Worm (Caenorhabditis elegans) whole organism, young adult: ENCODE results near the gene madf-1.

Source experiments
- B0035.1 ChIP-seq: sonication (generic microtip); optimal IDR thresholded peaks from 2 replicates; lab custom pipeline; 2016; ENCODE audit warnings: missing genetic modification characterization, mild to moderate bottlenecking, missing compliant biosample characterization, missing genotype, missing genetic modification reagents
- B0261.1 ChIP-seq: sonication (generic microtip); optimal IDR thresholded peaks from 2 replicates; lab custom pipeline; 2016; ENCODE audit warnings: mild to moderate bottlenecking, missing genetic modification characterization, moderate library complexity, missing compliant biosample characterization
- C06A6.2 ChIP-seq: fragments of 200-800 bp; sonication (Bioruptor generic); conservative IDR thresholded peaks from 2 replicates; pipeline ENCODE4 v1.3.6; 2022; ENCODE audit warnings: missing genetic modification characterization, missing compliant biosample characterization
- C17E4.6 ChIP-seq: fragments of 200-800 bp; sonication (Bioruptor generic); IDR thresholded peaks from 2 replicates; pipeline ENCODE4 v1.3.6; 2022; ENCODE audit warnings: missing genetic modification reagents, missing genetic modification characterization, missing compliant biosample characterization
- F22D6.2 ChIP-seq: sonication (generic microtip); optimal IDR thresholded peaks from 2 replicates; lab custom pipeline; 2016; ENCODE audit warnings: mild to moderate bottlenecking, missing genetic modification characterization, missing compliant biosample characterization
- F49E8.2 ChIP-seq: sonication (generic microtip); optimal IDR thresholded peaks from 3 replicates; lab custom pipeline; 2017; ENCODE audit warnings: missing genetic modification characterization, mild to moderate bottlenecking, missing compliant biosample characterization, antibody characterized with exemption, moderate library complexity; ENCODE audit not compliant: insufficient read depth
- F57A8.1 ChIP-seq: fragments of 200-800 bp; sonication (Bioruptor generic); optimal IDR thresholded peaks from 2 replicates; lab custom pipeline; 2018; ENCODE audit warnings: mild to moderate bottlenecking, missing genetic modification characterization, moderate library complexity, missing compliant biosample characterization
- F57C9.4 ChIP-seq: sonication (generic microtip); optimal IDR thresholded peaks from 2 replicates; lab custom pipeline; 2017; ENCODE audit warnings: mild to moderate bottlenecking, missing genetic modification characterization, missing compliant biosample characterization
- K11D2.4 ChIP-seq: fragments of 200-800 bp; sonication (Bioruptor generic); IDR thresholded peaks from 2 replicates; pipeline ENCODE4 v1.3.6; 2022; ENCODE audit warnings: missing genetic modification reagents, missing genetic modification characterization, missing compliant biosample characterization
- K12H6.12 ChIP-seq: fragments of 200-800 bp; sonication (Bioruptor generic); optimal IDR thresholded peaks from 2 replicates; lab custom pipeline; 2018; ENCODE audit warnings: mild to moderate bottlenecking, missing genetic modification characterization, missing compliant biosample characterization
- Y53F4B.3 ChIP-seq: fragments of 200-800 bp; sonication (Bioruptor generic); IDR thresholded peaks from 2 replicates; pipeline ENCODE4 v1.3.6; 2022; ENCODE audit warnings: missing genetic modification reagents, missing genetic modification characterization, missing compliant biosample characterization
- Y79H2A.3 ChIP-seq: fragments of 200-800 bp; sonication (Bioruptor generic); conservative IDR thresholded peaks from 2 replicates; pipeline ENCODE4 v1.3.6; 2022; ENCODE audit warnings: missing genetic modification reagents, missing genetic modification characterization, missing compliant biosample characterization
- ZK185.1 ChIP-seq: sonication (generic microtip); optimal IDR thresholded peaks from 2 replicates; lab custom pipeline; 2016; ENCODE audit warnings: mild to moderate bottlenecking, missing genetic modification characterization, missing compliant biosample characterization; ENCODE audit not compliant: poor library complexity, severe bottlenecking
- athp-1 ChIP-seq: sonication (generic microtip); optimal IDR thresholded peaks from 2 replicates; lab custom pipeline; 2017; ENCODE audit warnings: mild to moderate bottlenecking, missing genetic modification characterization, missing compliant biosample characterization
- attf-5 ChIP-seq: fragments of 200-800 bp; sonication (Bioruptor generic); optimal IDR thresholded peaks from 2 replicates; lab custom pipeline; 2018; ENCODE audit warnings: mild to moderate bottlenecking, missing genetic modification characterization, missing compliant biosample characterization
- bed-2 ChIP-seq: fragments of 200-800 bp; sonication (Bioruptor generic); IDR thresholded peaks from 2 replicates; pipeline ENCODE4 v1.3.6; 2022; ENCODE audit warnings: missing genetic modification reagents, missing genetic modification characterization, missing compliant biosample characterization
- ccch-3 ChIP-seq: fragments of 200-800 bp; sonication (Bioruptor generic); optimal IDR thresholded peaks from 2 replicates; lab custom pipeline; 2018; ENCODE audit warnings: mild to moderate bottlenecking, missing genetic modification characterization, missing compliant biosample characterization
- ceh-40 ChIP-seq: fragments of 200-800 bp; sonication (Bioruptor generic); IDR thresholded peaks from 2 replicates; pipeline ENCODE4 v1.3.6; 2022; ENCODE audit warnings: missing genetic modification characterization, missing compliant biosample characterization
- ceh-79 ChIP-seq: sonication (generic microtip); optimal IDR thresholded peaks from 2 replicates; lab custom pipeline; 2017; ENCODE audit warnings: mild to moderate bottlenecking, missing genetic modification characterization, missing compliant biosample characterization
- ceh-91 ChIP-seq: fragments of 200-800 bp; sonication (Bioruptor generic); IDR thresholded peaks from 2 replicates; pipeline ENCODE4 v1.3.6; 2022; ENCODE audit warnings: missing genetic modification reagents, missing genetic modification characterization, missing compliant biosample characterization
- dox-1 ChIP-seq: fragments of 200-800 bp; sonication (Bioruptor generic); IDR thresholded peaks from 2 replicates; pipeline ENCODE4 v1.3.6; 2022; ENCODE audit warnings: missing genetic modification reagents, missing genetic modification characterization, missing compliant biosample characterization
- dpff-1 ChIP-seq: sonication (generic microtip); optimal IDR thresholded peaks from 2 replicates; lab custom pipeline; 2017; ENCODE audit warnings: mild to moderate bottlenecking, missing genetic modification characterization, missing compliant biosample characterization
- ekl-4 ChIP-seq: fragments of 200-800 bp; sonication (Bioruptor generic); IDR thresholded peaks from 2 replicates; pipeline ENCODE4 v1.3.6; 2022; ENCODE audit warnings: missing genetic modification reagents, missing genetic modification characterization, missing compliant biosample characterization
- hlh-12 ChIP-seq: sonication (generic microtip); optimal IDR thresholded peaks from 2 replicates; lab custom pipeline; 2016; ENCODE audit warnings: missing genetic modification characterization, missing compliant biosample characterization
- hlh-26 ChIP-seq: fragments of 200-800 bp; sonication (Bioruptor generic); conservative IDR thresholded peaks from 2 replicates; pipeline ENCODE4 v1.3.6; 2022; ENCODE audit warnings: missing genetic modification reagents, missing genetic modification characterization, missing compliant biosample characterization
- lin-26 ChIP-seq: fragments of 200-800 bp; sonication (Bioruptor generic); IDR thresholded peaks from 2 replicates; pipeline ENCODE4 v1.3.6; 2022; ENCODE audit warnings: missing genetic modification reagents, missing genetic modification characterization, missing compliant biosample characterization
- lin-40 ChIP-seq: sonication (generic microtip); optimal IDR thresholded peaks from 2 replicates; lab custom pipeline; 2016; ENCODE audit warnings: missing genetic modification characterization, mild to moderate bottlenecking, missing compliant biosample characterization, missing genotype, missing genetic modification reagents
- lir-1 ChIP-seq: fragments of 200-800 bp; sonication (Bioruptor generic); conservative IDR thresholded peaks from 2 replicates; pipeline ENCODE4 v1.3.6; 2022; ENCODE audit warnings: missing genetic modification reagents, missing genetic modification characterization, missing compliant biosample characterization
- lsy-27 ChIP-seq: sonication (generic microtip); optimal IDR thresholded peaks from 2 replicates; lab custom pipeline; 2017; ENCODE audit warnings: missing genetic modification characterization, mild to moderate bottlenecking, missing compliant biosample characterization, antibody characterized with exemption, missing genotype, borderline replicate concordance; ENCODE audit not compliant: insufficient read depth
- madf-3 ChIP-seq: fragments of 200-800 bp; sonication (Bioruptor generic); IDR thresholded peaks from 2 replicates; pipeline ENCODE4 v1.3.6; 2022; ENCODE audit warnings: missing genetic modification reagents, missing genetic modification characterization, missing compliant biosample characterization
- madf-8 ChIP-seq: fragments of 200-800 bp; sonication (Bioruptor generic); conservative IDR thresholded peaks from 2 replicates; pipeline ENCODE4 v1.3.6; 2022; ENCODE audit warnings: missing genetic modification reagents, missing genetic modification characterization, missing compliant biosample characterization
- mcd-1 ChIP-seq: fragments of 200-800 bp; sonication (Bioruptor generic); IDR thresholded peaks from 2 replicates; pipeline ENCODE4 v1.3.6; 2022; ENCODE audit warnings: missing genetic modification reagents, missing genetic modification characterization, missing compliant biosample characterization
- mel-28 ChIP-seq: sonication (generic microtip); optimal IDR thresholded peaks from 2 replicates; lab custom pipeline; 2016; ENCODE audit warnings: borderline replicate concordance, mild to moderate bottlenecking, missing genetic modification characterization, missing compliant biosample characterization
- nfya-2 ChIP-seq: fragments of 200-800 bp; sonication (Bioruptor generic); IDR thresholded peaks from 2 replicates; pipeline ENCODE4 v1.3.6; 2022; ENCODE audit warnings: missing genetic modification reagents, missing genetic modification characterization, missing compliant biosample characterization
- nhr-120 ChIP-seq: fragments of 200-800 bp; sonication (Bioruptor generic); IDR thresholded peaks from 2 replicates; pipeline ENCODE4 v1.3.6; 2022; ENCODE audit warnings: missing genetic modification characterization, missing compliant biosample characterization
- nhr-90 ChIP-seq: sonication (generic microtip); optimal IDR thresholded peaks from 2 replicates; lab custom pipeline; 2016; ENCODE audit warnings: missing genotype, mild to moderate bottlenecking, missing genetic modification characterization, missing compliant biosample characterization
- repo-1 ChIP-seq: sonication (generic microtip); optimal IDR thresholded peaks from 2 replicates; lab custom pipeline; 2017; ENCODE audit warnings: mild to moderate bottlenecking, missing genetic modification characterization, missing compliant biosample characterization
- sea-2 ChIP-seq: fragments of 200-800 bp; sonication (Bioruptor generic); IDR thresholded peaks from 2 replicates; pipeline ENCODE4 v1.3.6; 2022; ENCODE audit warnings: missing genetic modification characterization, missing compliant biosample characterization
- snpc-3.4 ChIP-seq: sonication (generic microtip); optimal IDR thresholded peaks from 2 replicates; lab custom pipeline; 2017; ENCODE audit warnings: missing genetic modification characterization, mild to moderate bottlenecking, missing compliant biosample characterization, antibody characterized with exemption, moderate library complexity, missing genotype, missing genetic modification reagents
- snpc-4 ChIP-seq, 5 experiments: fragments of 150-350 bp in 1 of 5; sonication (generic microtip) in 4 of 5; optimal IDR thresholded peaks; 2 replicates each; lab custom pipeline; 2014 to 2018; ENCODE audit warnings: missing genetic modification characterization in 5 of 5, missing biosample characterization in 3 of 5, antibody characterized with exemption in 2 of 5, mild to moderate bottlenecking in 2 of 5, missing compliant biosample characterization in 2 of 5, missing genotype in 2 of 5, moderate library complexity in 2 of 5, missing genetic modification reagents in 1 of 5
- somi-1 ChIP-seq: fragments of 200-800 bp; sonication (Bioruptor generic); optimal IDR thresholded peaks from 2 replicates; lab custom pipeline; 2018; ENCODE audit warnings: mild to moderate bottlenecking, missing genetic modification characterization, missing compliant biosample characterization
- tbp1 ChIP-seq: fragments of 200-800 bp; sonication (Bioruptor generic); optimal IDR thresholded peaks from 2 replicates; lab custom pipeline; 2018; ENCODE audit warnings: mild to moderate bottlenecking, missing genetic modification characterization, missing compliant biosample characterization
- tbx-9 ChIP-seq: sonication (generic microtip); optimal IDR thresholded peaks from 2 replicates; lab custom pipeline; 2016; ENCODE audit warnings: borderline replicate concordance, missing genetic modification characterization, inconsistent platforms, missing compliant biosample characterization
- xnd-1 ChIP-seq: sonication (generic microtip); optimal IDR thresholded peaks from 2 replicates; lab custom pipeline; 2016; ENCODE audit warnings: missing genotype, missing genetic modification reagents, missing genetic modification characterization, missing compliant biosample characterization
- ztf-18 ChIP-seq: sonication (generic microtip); optimal IDR thresholded peaks from 2 replicates; lab custom pipeline; 2016; ENCODE audit warnings: missing genotype, mild to moderate bottlenecking, missing genetic modification characterization, missing compliant biosample characterization
- ztf-25 ChIP-seq: fragments of 200-800 bp; sonication (Bioruptor generic); IDR thresholded peaks from 2 replicates; pipeline ENCODE4 v1.3.6; 2022; ENCODE audit warnings: missing genetic modification reagents, missing genetic modification characterization, missing compliant biosample characterization
- ztf-6 ChIP-seq: fragments of 200-800 bp; sonication (Bioruptor generic); IDR thresholded peaks from 2 replicates; pipeline ENCODE4 v1.3.6; 2022; ENCODE audit warnings: missing genetic modification reagents, missing genetic modification characterization, missing compliant biosample characterization

Gene madf-1

ce11 chrIV:796521-797073, 35.1 kb downstream of the madf-1 start, which contains the start of the genes F56B3.11 and ech-5 (continued):
- TF ChIP-seq sea-2: no peak
- no peak for TF ChIP-seq nhr-90 (tag; lab: Kevin White, UChicago)
- no peak for TF ChIP-seq lir-1
- no peak for TF ChIP-seq C17E4.6
- peak; percentile 2 for TF ChIP-seq ztf-18
- no peak for TF ChIP-seq K11D2.4 (GFP tag; lab: Robert Waterston, UW)
- no peak for TF ChIP-seq F57A8.1
- TF ChIP-seq lin-40 (tag; lab: Kevin White, UChicago): peak; percentile 71
- TF ChIP-seq madf-3 (GFP tag; lab: Robert Waterston, UW): no peak
- no peak for TF ChIP-seq lsy-27 (tag; lab: Kevin White, UChicago)
- no peak for TF ChIP-seq hlh-12
- no peak for TF ChIP-seq F49E8.2 (tag; lab: Kevin White, UChicago)
- no peak for TF ChIP-seq dpff-1 (tag; lab: Kevin White, UChicago)
- no peak for TF ChIP-seq snpc-4 (GFP tag; optimal IDR thresholded peaks at IDR 0.05; lab: Kevin White, UChicago)
- TF ChIP-seq snpc-4 (tag; optimal IDR thresholded peaks at IDR 0.05; lab: Kevin White, UChicago): peak in 3 of 4 experiments; percentile 11 to 62 (median 35)
- no peak for TF ChIP-seq nfya-2 (GFP tag; lab: Robert Waterston, UW)
- no peak for TF ChIP-seq snpc-3.4 (tag; lab: Kevin White, UChicago)
- no peak for TF ChIP-seq Y53F4B.3 (GFP tag; lab: Robert Waterston, UW)
- no peak for TF ChIP-seq madf-8 (GFP tag; lab: Robert Waterston, UW)
- TF ChIP-seq tbp1: peak; percentile 40
- no peak for TF ChIP-seq B0261.1
- no peak for TF ChIP-seq somi-1 (GFP tag; lab: Kevin White, UChicago)
- no peak for TF ChIP-seq C06A6.2 (GFP tag; lab: Robert Waterston, UW)
- TF ChIP-seq repo-1 (tag; lab: Kevin White, UChicago): no peak
- TF ChIP-seq ekl-4 (GFP tag; lab: Robert Waterston, UW): no peak
- peak; percentile 77 for TF ChIP-seq ccch-3 (GFP tag; lab: Kevin White, UChicago)
- TF ChIP-seq ztf-25: no peak
- TF ChIP-seq bed-2 (GFP tag; lab: Robert Waterston, UW): no peak
- TF ChIP-seq F57C9.4 (tag; lab: Kevin White, UChicago): no peak
- TF ChIP-seq hlh-26 (GFP tag; lab: Robert Waterston, UW): no peak
- no peak for TF ChIP-seq ceh-79 (tag; lab: Kevin White, UChicago)
- peak; percentile 94 for TF ChIP-seq mcd-1 (GFP tag; lab: Robert Waterston, UW)
- TF ChIP-seq mel-28 (tag; lab: Kevin White, UChicago): no peak
- peak; percentile 76 for TF ChIP-seq K12H6.12 (tag; lab: Kevin White, UChicago)
- no peak for TF ChIP-seq Y79H2A.3 (GFP tag; lab: Robert Waterston, UW)
- TF ChIP-seq dox-1 (GFP tag; lab: Robert Waterston, UW): peak; percentile 52; the same call in 1 of the 2 replicates
- TF ChIP-seq attf-5: peak; percentile 80
- TF ChIP-seq xnd-1 (tag; lab: Kevin White, UChicago): no peak
- TF ChIP-seq F22D6.2: no peak
- TF ChIP-seq B0035.1 (tag; lab: Kevin White, UChicago): no peak
- no peak for TF ChIP-seq ZK185.1 (tag; lab: Kevin White, UChicago)
- no peak for TF ChIP-seq nhr-120 (GFP tag; lab: Robert Waterston, UW)
- TF ChIP-seq ztf-6 (GFP tag; lab: Robert Waterston, UW): no peak
- no peak for TF ChIP-seq lin-26 (GFP tag; lab: Robert Waterston, UW)
- peak; percentile 12 for TF ChIP-seq athp-1 (tag; lab: Kevin White, UChicago)
- TF ChIP-seq ceh-91 (GFP tag; lab: Robert Waterston, UW): no peak
- no peak for TF ChIP-seq tbx-9 (tag; lab: Kevin White, UChicago)
- no peak for TF ChIP-seq ceh-40
